Worm (Caenorhabditis elegans) whole organism, L4 larva: Measurements from ENCODE around the gene irld-36.

ENCODE experiments used
- R02D3.7 ChIP-seq: fragments of 150-350 bp; sonication (generic microtip); optimal IDR thresholded peaks from 3 replicates; lab custom pipeline; 2014; ENCODE audit warnings: missing biosample characterization, missing genetic modification characterization
- nhr-11 ChIP-seq: fragments of 150-350 bp; optimal IDR thresholded peaks from 2 replicates; lab custom pipeline; 2014; ENCODE audit warnings: missing biosample characterization, missing genetic modification characterization
- nhr-237 ChIP-seq: sonication (generic microtip); optimal IDR thresholded peaks from 2 replicates; lab custom pipeline; 2017; ENCODE audit warnings: missing biosample characterization, missing genetic modification characterization
- php-3 ChIP-seq: fragments of 200-800 bp; sonication (Bioruptor generic); IDR thresholded peaks from 2 replicates; pipeline ENCODE4 v1.3.6; 2022; ENCODE audit warnings: missing genetic modification reagents, missing genetic modification characterization, missing compliant biosample characterization

ce11 chrII:1724314-1724713, 45.1 kb downstream of the irld-36 start, which contains the start of gene fbxb-11:
- no peak for TF ChIP-seq R02D3.7 (tag; lab: Kevin White, UChicago)
- no peak for TF ChIP-seq nhr-11
- no peak for TF ChIP-seq nhr-237 (tag; lab: Kevin White, UChicago)
- TF ChIP-seq php-3 (GFP tag; lab: Robert Waterston, UW), result no peak
